Fruit fly (Drosophila melanogaster) whole organism, pupa: ENCODE measurements around the gene CG45099.

Source experiments
- CG14655 ChIP-seq: fragments of 200-800 bp; sonication (Bioruptor generic); optimal IDR thresholded peaks from 3 replicates; lab custom pipeline; 2017; ENCODE audit warnings: mild to moderate bottlenecking, missing biosample characterization, missing genetic modification reagents, missing genetic modification characterization
- CG15710 ChIP-seq: fragments of 200-800 bp; sonication (Bioruptor generic); optimal IDR thresholded peaks from 2 replicates; lab custom pipeline; 2018; ENCODE audit warnings: missing biosample characterization, mild to moderate bottlenecking, missing genetic modification characterization, moderate library complexity
- CG4496 ChIP-seq: fragments of 200-800 bp; sonication (Bioruptor generic); IDR thresholded peaks from 3 replicates; pipeline ENCODE4 v1.3.6; 2022; ENCODE audit warnings: missing biosample characterization, missing genetic modification characterization
- CG9948 ChIP-seq: fragments of 200-800 bp; sonication (Bioruptor generic); optimal IDR thresholded peaks from 2 replicates; lab custom pipeline; 2018; ENCODE audit warnings: missing biosample characterization, mild to moderate bottlenecking, missing genetic modification characterization, moderate library complexity
- D1 ChIP-seq: fragments of 200-800 bp; sonication (Bioruptor generic); optimal IDR thresholded peaks from 2 replicates; lab custom pipeline; 2018; ENCODE audit warnings: missing biosample characterization, mild to moderate bottlenecking, missing genetic modification characterization, moderate library complexity
- Ets98B ChIP-seq: fragments of 200-800 bp; sonication (Bioruptor generic); IDR thresholded peaks from 2 replicates; pipeline ENCODE4 v1.3.6; 2022; ENCODE audit warnings: missing biosample characterization, missing genetic modification characterization
- Pif1B ChIP-seq: fragments of 200-800 bp; sonication (Bioruptor generic); optimal IDR thresholded peaks from 3 replicates; lab custom pipeline; 2016; ENCODE audit warnings: missing biosample characterization, missing genetic modification characterization
- Snoo ChIP-seq: fragments of 200-800 bp; sonication (Bioruptor generic); optimal IDR thresholded peaks from 3 replicates; lab custom pipeline; 2017; ENCODE audit warnings: missing biosample characterization, mild to moderate bottlenecking, missing genetic modification characterization, inconsistent platforms
- fd96Ca ChIP-seq: fragments of 200-800 bp; sonication (Bioruptor generic); IDR thresholded peaks from 3 replicates; pipeline ENCODE4 v1.3.6; 2022; ENCODE audit warnings: missing biosample characterization, missing genetic modification characterization
- rn ChIP-seq: fragments of 200-800 bp; sonication (Bioruptor generic); IDR thresholded peaks from 2 replicates; pipeline ENCODE4 v1.3.6; 2022; ENCODE audit warnings: missing biosample characterization, missing genetic modification characterization

DNA sequence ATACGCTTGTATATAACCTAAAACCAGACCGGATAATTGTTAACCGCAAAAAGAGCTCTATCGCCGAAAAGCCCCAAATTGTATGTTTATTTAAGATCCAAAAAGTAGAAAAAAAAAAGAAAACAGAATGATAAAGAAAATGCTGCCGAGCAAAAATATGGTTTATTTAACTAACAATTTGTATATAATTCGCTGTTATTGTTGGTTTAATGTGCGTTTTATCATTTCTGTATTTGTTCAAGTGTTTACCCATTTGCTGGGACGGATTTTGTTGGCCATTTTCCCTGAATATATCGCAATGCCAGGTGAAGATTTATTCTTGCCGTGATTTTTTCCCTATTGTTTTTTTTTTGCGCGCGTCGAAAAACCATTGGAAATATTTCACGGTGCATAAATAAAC, 23.0 kb upstream of the CG45099 start:
- TF ChIP-seq CG14655 (GFP tag; lab: Kevin White, UChicago) (no peak), CG4496 (GFP tag; lab: Robert Waterston, UW) (no peak), CG9948 (no peak), CG15710 (tag; lab: Kevin White, UChicago) (no peak), D1 (tag; lab: Kevin White, UChicago) (no peak), Ets98B (GFP tag; lab: Robert Waterston, UW) (no peak), fd96Ca (no peak), Pif1B (GFP tag; lab: Kevin White, UChicago) (no peak), Snoo (tag; lab: Kevin White, UChicago) (no peak), rn (GFP tag; lab: Robert Waterston, UW) (no peak)
